Worm (Caenorhabditis elegans): ENCODE results near the gene F07A11.1.

- no peak for TF ChIP-seq sptf-1 (tag; optimal IDR thresholded peaks at IDR 0.05)
- no peak for TF ChIP-seq elt-3 (tag; optimal IDR thresholded peaks at IDR 0.05)
- no peak for TF ChIP-seq unc-62 (GFP tag; optimal IDR thresholded peaks at IDR 0.05)
- TF ChIP-seq lsy-2 (tag; optimal IDR thresholded peaks at IDR 0.05) = no peak
- TF ChIP-seq mdl-1 (tag; optimal IDR thresholded peaks at IDR 0.05) = no peak
- no peak for TF ChIP-seq snpc-4 (tag; optimal IDR thresholded peaks at IDR 0.05)
- no peak for TF ChIP-seq lin-39 (tag; optimal IDR thresholded peaks at IDR 0.05)
Observed at ce11 chrII:11621576-11621975, 29.7 kb upstream of the F07A11.1 start.

Data from whole organism, L1 larva.